Fruit fly (Drosophila melanogaster) whole organism, pupa: ENCODE results near the gene cmpy.
A peak's percentile ranks its signal among the peaks of the same experiment; 100 is the strongest.

Experiments
- CG15710 ChIP-seq: fragments of 200-800 bp; sonication (Bioruptor generic); optimal IDR thresholded peaks from 2 replicates; lab custom pipeline; 2018; ENCODE audit warnings: missing biosample characterization, mild to moderate bottlenecking, missing genetic modification characterization, moderate library complexity
- CG17806 ChIP-seq: fragments of 200-800 bp; sonication (Bioruptor generic); optimal IDR thresholded peaks from 2 replicates; lab custom pipeline; 2018; ENCODE audit warnings: missing biosample characterization, mild to moderate bottlenecking, missing genetic modification characterization, moderate library complexity
- CG32121 ChIP-seq: fragments of 200-800 bp; sonication (Bioruptor generic); IDR thresholded peaks from 2 replicates; pipeline ENCODE4 v1.3.6; 2022; ENCODE audit warnings: missing biosample characterization, missing genetic modification characterization
- CG34367 ChIP-seq: fragments of 200-800 bp; sonication (Bioruptor generic); optimal IDR thresholded peaks from 2 replicates; lab custom pipeline; 2018; ENCODE audit warnings: missing biosample characterization, mild to moderate bottlenecking, missing genetic modification characterization
- CG4496 ChIP-seq: fragments of 200-800 bp; sonication (Bioruptor generic); IDR thresholded peaks from 3 replicates; pipeline ENCODE4 v1.3.6; 2022; ENCODE audit warnings: missing biosample characterization, missing genetic modification characterization
- CG8159 ChIP-seq: fragments of 200-800 bp; sonication (Bioruptor generic); optimal IDR thresholded peaks from 3 replicates; lab custom pipeline; 2018; ENCODE audit warnings: missing biosample characterization, mild to moderate bottlenecking, missing genetic modification characterization, moderate library complexity
- CG8301 ChIP-seq: fragments of 200-800 bp; sonication (Bioruptor generic); optimal IDR thresholded peaks from 2 replicates; lab custom pipeline; 2018; ENCODE audit warnings: missing biosample characterization, mild to moderate bottlenecking, missing genetic modification characterization
- D1 ChIP-seq: fragments of 200-800 bp; sonication (Bioruptor generic); optimal IDR thresholded peaks from 2 replicates; lab custom pipeline; 2018; ENCODE audit warnings: missing biosample characterization, mild to moderate bottlenecking, missing genetic modification characterization, moderate library complexity
- EcR ChIP-seq: fragments of 200-800 bp; sonication (Bioruptor generic); optimal IDR thresholded peaks from 3 replicates; lab custom pipeline; 2019; ENCODE audit warnings: missing biosample characterization, missing genetic modification characterization, mild to moderate bottlenecking, moderate library complexity, missing genetic modification reagents
- Ets98B ChIP-seq: fragments of 200-800 bp; sonication (Bioruptor generic); IDR thresholded peaks from 2 replicates; pipeline ENCODE4 v1.3.6; 2022; ENCODE audit warnings: missing biosample characterization, missing genetic modification characterization
- Pif1A ChIP-seq: fragments of 200-800 bp; sonication (Bioruptor generic); optimal IDR thresholded peaks from 3 replicates; lab custom pipeline; 2016; ENCODE audit warnings: missing biosample characterization, missing genetic modification characterization
- fd96Ca ChIP-seq: fragments of 200-800 bp; sonication (Bioruptor generic); IDR thresholded peaks from 3 replicates; pipeline ENCODE4 v1.3.6; 2022; ENCODE audit warnings: missing biosample characterization, missing genetic modification characterization
- gl ChIP-seq: fragments of 200-800 bp; sonication (Bioruptor generic); optimal IDR thresholded peaks from 2 replicates; lab custom pipeline; 2018; ENCODE audit warnings: missing biosample characterization, mild to moderate bottlenecking, missing genetic modification characterization

DNA sequence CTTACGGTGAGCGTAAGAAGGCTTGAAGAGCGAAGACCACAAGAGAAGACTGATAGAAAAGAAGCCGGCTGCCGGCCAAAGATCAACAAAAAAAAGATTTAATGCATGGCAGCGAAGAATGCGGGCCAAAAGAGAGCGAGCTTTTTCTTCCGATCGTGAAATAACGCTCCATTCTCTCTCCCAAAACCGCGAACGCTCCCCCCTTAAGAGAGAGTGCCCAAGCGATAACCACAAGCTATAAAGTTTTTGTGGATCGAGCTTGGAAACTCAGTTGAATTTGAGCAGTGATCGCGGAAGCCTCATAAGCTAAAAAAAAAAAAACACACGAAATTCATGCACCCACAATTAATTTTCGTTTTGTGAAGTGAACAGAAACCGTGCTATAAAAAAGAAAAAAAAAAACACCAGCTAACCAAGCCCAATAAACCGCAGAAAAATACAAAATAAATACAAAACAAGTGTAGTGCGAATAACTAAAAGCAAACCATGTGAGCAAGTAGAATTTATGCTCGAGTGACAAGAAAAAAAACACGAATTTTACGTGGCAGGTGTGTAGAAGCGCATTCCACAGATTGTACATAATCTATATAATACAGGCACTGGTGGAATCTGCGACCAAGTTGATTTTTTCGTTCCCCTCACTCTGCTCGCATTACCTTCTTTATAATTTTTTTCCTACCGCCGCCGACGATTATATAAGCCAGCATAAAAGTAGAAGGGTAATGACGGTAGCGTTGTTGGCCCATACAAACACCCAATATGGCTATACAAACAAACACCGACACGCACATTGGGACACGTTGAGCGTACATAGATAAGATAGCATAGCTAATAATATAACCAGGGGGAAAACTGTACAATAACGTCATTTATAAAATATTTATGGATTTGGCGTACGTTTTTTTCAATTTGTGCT lies 11.6 kb upstream of the cmpy start, which contains the start of gene CG13252:
- TF ChIP-seq Ets98B (GFP tag; lab: Robert Waterston, UW), result peak; percentile 60
- peak; percentile 9 for TF ChIP-seq CG8159 (tag; lab: Kevin White, UChicago)
- peak; percentile 72 for TF ChIP-seq CG32121 (GFP tag; lab: Robert Waterston, UW)
- TF ChIP-seq CG15710, result no peak
- TF ChIP-seq D1 (tag; lab: Kevin White, UChicago), result no peak
- TF ChIP-seq Pif1A (GFP tag; lab: Kevin White, UChicago), result no peak
- peak; percentile 24 for TF ChIP-seq gl (tag; lab: Kevin White, UChicago)
- TF ChIP-seq CG4496 (GFP tag; lab: Robert Waterston, UW), result peak; percentile 54; the same call in 2 of the 3 replicates
- TF ChIP-seq CG17806 (tag; lab: Kevin White, UChicago), result no peak
- peak; percentile 35; the same call in 1 of the 3 replicates for TF ChIP-seq fd96Ca (GFP tag; lab: Robert Waterston, UW)
- TF ChIP-seq CG8301 (tag; lab: Kevin White, UChicago), result peak; percentile 3
- no peak for TF ChIP-seq EcR
- TF ChIP-seq CG34367, result no peak
